Worm (Caenorhabditis elegans) whole organism, L2 larva: Measurements from ENCODE around the gene Y51H4A.938.
A peak's percentile ranks its signal among the peaks of the same experiment; 100 is the strongest.
"Not testable (repeated sequence)": the region's sequence is repeated elsewhere in the genome, so short reads cannot be mapped to it uniquely, and the experiment has no call there.

Experiments
- C34F6.9 ChIP-seq: fragments of 150-350 bp; optimal IDR thresholded peaks from 2 replicates; lab custom pipeline; 2014; ENCODE audit warnings: missing biosample characterization, missing genetic modification characterization
- R02D3.7 ChIP-seq: fragments of 150-350 bp; optimal IDR thresholded peaks from 2 replicates; lab custom pipeline; 2014; ENCODE audit warnings: missing biosample characterization, missing genetic modification characterization
- Y55F3AM.14 ChIP-seq: fragments of 200-800 bp; sonication (Bioruptor generic); optimal IDR thresholded peaks from 2 replicates; lab custom pipeline; 2018; ENCODE audit warnings: mild to moderate bottlenecking, missing genetic modification characterization, missing compliant biosample characterization
- ZK546.5 ChIP-seq: sonication (generic microtip); optimal IDR thresholded peaks from 2 replicates; lab custom pipeline; 2017; ENCODE audit warnings: missing biosample characterization, missing genetic modification characterization
- alr-1 ChIP-seq: fragments of 150-350 bp; optimal IDR thresholded peaks from 2 replicates; lab custom pipeline; 2014; ENCODE audit warnings: missing biosample characterization, missing genetic modification characterization
- aly-2 ChIP-seq: fragments of 150-350 bp; optimal IDR thresholded peaks from 2 replicates; lab custom pipeline; 2014; ENCODE audit warnings: missing biosample characterization, missing genetic modification characterization
- ama-1 ChIP-seq: fragments of 150-350 bp; optimal IDR thresholded peaks from 2 replicates; lab custom pipeline; 2018; ENCODE audit warnings: inconsistent platforms
- blmp-1 ChIP-seq: sonication (generic microtip); optimal IDR thresholded peaks from 2 replicates; lab custom pipeline; 2017; ENCODE audit warnings: missing genetic modification characterization, mild to moderate bottlenecking, missing compliant biosample characterization, antibody characterized with exemption, moderate library complexity; ENCODE audit not compliant: insufficient read depth
- crh-2 ChIP-seq: sonication (generic microtip); optimal IDR thresholded peaks from 2 replicates; lab custom pipeline; 2017; ENCODE audit warnings: missing biosample characterization, missing genetic modification characterization
- elt-1 ChIP-seq: fragments of 150-350 bp; optimal IDR thresholded peaks from 2 replicates; lab custom pipeline; 2014; ENCODE audit warnings: missing biosample characterization, missing genetic modification characterization
- fos-1 ChIP-seq: fragments of 150-350 bp; optimal IDR thresholded peaks from 2 replicates; lab custom pipeline; 2014; ENCODE audit warnings: missing biosample characterization, missing genetic modification characterization
- gmeb-1 ChIP-seq: fragments of 150-350 bp; optimal IDR thresholded peaks from 2 replicates; lab custom pipeline; 2014; ENCODE audit warnings: missing biosample characterization, missing genetic modification characterization
- lin-11 ChIP-seq: fragments of 150-350 bp; sonication (generic microtip); optimal IDR thresholded peaks from 2 replicates; lab custom pipeline; 2014; ENCODE audit warnings: missing biosample characterization, missing genetic modification characterization, inconsistent platforms, mixed read lengths
- lin-39 ChIP-seq: fragments of 150-350 bp; optimal IDR thresholded peaks from 2 replicates; lab custom pipeline; 2014; ENCODE audit warnings: missing biosample characterization, missing genetic modification reagents, missing genetic modification characterization
- lsy-2 ChIP-seq, 2 experiments: fragments of 150-350 bp in 1 of 2; sonication (generic microtip) in 1 of 2; optimal IDR thresholded peaks; 2 replicates each; lab custom pipeline; 2014 to 2017; ENCODE audit warnings: missing biosample characterization in 2 of 2, missing genetic modification characterization in 2 of 2
- mbf-1 ChIP-seq: sonication (generic microtip); optimal IDR thresholded peaks from 2 replicates; lab custom pipeline; 2017; ENCODE audit warnings: missing biosample characterization, missing genetic modification characterization
- mdl-1 ChIP-seq, 2 experiments: fragments of 150-350 bp in 1 of 2; sonication (generic microtip) in 1 of 2; optimal IDR thresholded peaks; 2 replicates each; lab custom pipeline; 2017; ENCODE audit warnings: missing biosample characterization in 2 of 2, missing genetic modification characterization in 2 of 2
- nhr-10 ChIP-seq: sonication (generic microtip); optimal IDR thresholded peaks from 2 replicates; lab custom pipeline; 2017; ENCODE audit warnings: missing biosample characterization, missing genetic modification characterization
- nhr-11 ChIP-seq: fragments of 150-350 bp; optimal IDR thresholded peaks from 2 replicates; lab custom pipeline; 2014; ENCODE audit warnings: missing biosample characterization, missing genetic modification characterization
- nhr-12 ChIP-seq: fragments of 150-350 bp; optimal IDR thresholded peaks from 2 replicates; lab custom pipeline; 2014; ENCODE audit warnings: missing biosample characterization, missing genetic modification characterization
- nhr-23 ChIP-seq: fragments of 150-350 bp; optimal IDR thresholded peaks from 2 replicates; lab custom pipeline; 2014; ENCODE audit warnings: missing biosample characterization, missing genetic modification reagents, missing genetic modification characterization
- nhr-25 ChIP-seq: fragments of 150-350 bp; sonication (generic microtip); optimal IDR thresholded peaks from 3 replicates; lab custom pipeline; 2014; ENCODE audit warnings: missing biosample characterization, missing genetic modification characterization
- nhr-6 ChIP-seq: fragments of 150-350 bp; optimal IDR thresholded peaks from 2 replicates; lab custom pipeline; 2014; ENCODE audit warnings: missing biosample characterization, missing genetic modification characterization
- nhr-77 ChIP-seq: fragments of 150-350 bp; optimal IDR thresholded peaks from 2 replicates; lab custom pipeline; 2014; ENCODE audit warnings: missing biosample characterization, missing genetic modification characterization
- sma-9 ChIP-seq, 2 experiments: fragments of 150-350 bp in 1 of 2; sonication (generic microtip) in 1 of 2; optimal IDR thresholded peaks; 2 replicates each; lab custom pipeline; 2014 to 2016; ENCODE audit warnings: missing genetic modification characterization in 2 of 2, mild to moderate bottlenecking in 1 of 2, missing biosample characterization in 1 of 2, missing compliant biosample characterization in 1 of 2, missing genetic modification reagents in 1 of 2, moderate library complexity in 1 of 2
- unc-39 ChIP-seq: fragments of 150-350 bp; optimal IDR thresholded peaks from 2 replicates; lab custom pipeline; 2014; ENCODE audit warnings: missing biosample characterization, missing genetic modification characterization
- unc-55 ChIP-seq: fragments of 150-350 bp; sonication (generic microtip); optimal IDR thresholded peaks from 3 replicates; lab custom pipeline; 2014; ENCODE audit warnings: missing biosample characterization, missing genetic modification reagents, missing genetic modification characterization
- unc-62 ChIP-seq: fragments of 150-350 bp; optimal IDR thresholded peaks from 2 replicates; lab custom pipeline; 2014; ENCODE audit warnings: missing biosample characterization, missing genetic modification reagents, missing genetic modification characterization
- zag-1 ChIP-seq: fragments of 150-350 bp; optimal IDR thresholded peaks from 2 replicates; lab custom pipeline; 2014; ENCODE audit warnings: missing biosample characterization, missing genetic modification characterization
- ztf-4 ChIP-seq: fragments of 150-350 bp; optimal IDR thresholded peaks from 2 replicates; lab custom pipeline; 2014; ENCODE audit warnings: missing biosample characterization, missing genetic modification characterization

Gene Y51H4A.938

ce11 chrIV:16480888-16481287 is at the start of gene Y51H4A.938:
TSS of gene Y51H4A.938 (plus strand) at chrIV:16481188.
- TF ChIP-seq gmeb-1; nhr-6 (tag; lab: Kevin White, UChicago); ZK546.5 (tag; lab: Kevin White, UChicago): not testable (repeated sequence)
- TF ChIP-seq, all 48 proteins: peak for 0; not testable (repeated sequence) for 48

DNA sequence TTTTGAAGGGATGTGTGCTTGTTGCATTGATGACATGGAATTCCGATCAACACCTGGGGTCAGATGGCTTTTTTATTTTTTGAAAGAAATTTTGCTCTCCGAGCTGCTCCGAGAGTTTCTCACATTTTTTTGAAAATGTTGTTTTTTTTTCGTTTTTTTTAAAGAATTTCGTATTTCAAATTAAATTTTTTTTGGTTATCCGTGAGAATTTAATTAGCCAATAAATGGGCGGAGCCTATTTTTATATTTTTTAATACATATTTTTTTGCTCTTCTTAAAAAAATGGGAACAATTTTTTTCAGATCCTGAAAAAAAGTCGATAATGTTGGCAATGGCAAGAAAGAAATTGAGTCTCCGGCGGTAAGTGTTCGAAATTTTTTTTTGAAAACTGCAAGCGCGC is 49.1 kb upstream of the Y51H4A.938 start, which contains the start of gene dlc-3:
Gene dlc-3 (plus strand): TSS at position 301 of the 400 bp plus-strand sequence.
- no peak for TF ChIP-seq unc-39 (tag; lab: Kevin White, UChicago)
- no peak for TF ChIP-seq nhr-25 (tag; lab: Kevin White, UChicago)
- no peak for TF ChIP-seq C34F6.9 (tag; lab: Kevin White, UChicago)
- TF ChIP-seq ama-1 = no peak
- no peak for TF ChIP-seq nhr-77 (tag; lab: Kevin White, UChicago)
- TF ChIP-seq unc-55 = no peak
- no peak for TF ChIP-seq nhr-12 (tag; lab: Kevin White, UChicago)
- TF ChIP-seq crh-2 (tag; lab: Kevin White, UChicago) = no peak
- no peak for TF ChIP-seq unc-62 (GFP tag; lab: Kevin White, UChicago)
- TF ChIP-seq mdl-1 (tag; optimal IDR thresholded peaks at IDR 0.05; lab: Kevin White, UChicago) = no peak
- no peak for TF ChIP-seq zag-1 (tag; lab: Kevin White, UChicago)
- TF ChIP-seq nhr-6 (tag; lab: Kevin White, UChicago) = no peak

- TF ChIP-seq fos-1 (tag; lab: Kevin White, UChicago) (no peak), lsy-2 (tag; optimal IDR thresholded peaks at IDR 0.05; lab: Kevin White, UChicago) (no peak), blmp-1 (tag; lab: Kevin White, UChicago) (no peak), C34F6.9 (tag; lab: Kevin White, UChicago) (no peak), ZK546.5 (tag; lab: Kevin White, UChicago) (no peak), ztf-4 (tag; lab: Kevin White, UChicago) (no peak), unc-55 (no peak), lin-11 (tag; lab: Kevin White, UChicago) (no peak), R02D3.7 (tag; lab: Kevin White, UChicago) (no peak), mbf-1 (tag; lab: Kevin White, UChicago) (no peak), unc-39 (tag; lab: Kevin White, UChicago) (no peak), sma-9 (GFP tag; optimal IDR thresholded peaks at IDR 0.05; lab: Kevin White, UChicago) (no peak), sma-9 (tag; optimal IDR thresholded peaks at IDR 0.05; lab: Kevin White, UChicago) (no peak), zag-1 (tag; lab: Kevin White, UChicago) (no peak), alr-1 (tag; lab: Kevin White, UChicago) (no peak), nhr-11 (tag; lab: Kevin White, UChicago) (no peak), ama-1 (no peak), Y55F3AM.14 (GFP tag; lab: Kevin White, UChicago) (no peak), nhr-10 (tag; lab: Kevin White, UChicago) (no peak)
- TF ChIP-seq, all 48 proteins: peak for 0
Observed at ce11 chrIV:16442963-16443362, 38.0 kb upstream of the Y51H4A.938 start, which contains the start of gene dlc-4. TSS of gene dlc-4 (plus strand) at chrIV:16443263.

ce11 chrIV:16446664-16447063 is 34.3 kb upstream of the Y51H4A.938 start:
- TF ChIP-seq nhr-23 (tag; lab: Kevin White, UChicago) (no peak), unc-39 (tag; lab: Kevin White, UChicago) (no peak)

DNA sequence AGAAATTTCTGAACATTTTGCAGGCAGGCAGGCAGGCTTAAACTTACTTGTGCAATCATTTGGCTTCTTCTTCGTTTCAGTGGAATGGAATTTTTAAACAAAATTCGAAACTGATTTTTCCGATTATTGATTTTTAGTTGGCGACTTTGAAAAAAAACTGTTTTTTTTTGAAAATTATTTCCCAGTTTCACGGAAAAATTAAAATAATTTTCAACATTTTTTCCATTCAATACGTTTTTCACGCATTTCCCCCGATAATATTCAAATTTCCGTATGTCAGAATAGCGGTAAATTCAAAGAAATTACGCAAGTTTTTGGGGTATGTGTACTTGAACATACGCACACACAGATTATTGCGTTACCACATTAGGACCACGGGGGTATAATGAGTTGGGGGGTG is 10.1 kb upstream of the Y51H4A.938 start, which contains the start of gene VY10G11R.1:
Gene VY10G11R.1 (minus strand): TSS at position 101 of the 400 bp plus-strand sequence.
- TF ChIP-seq nhr-23, zag-1, nhr-11 (tag; lab: Kevin White, UChicago): not testable (repeated sequence)

DNA sequence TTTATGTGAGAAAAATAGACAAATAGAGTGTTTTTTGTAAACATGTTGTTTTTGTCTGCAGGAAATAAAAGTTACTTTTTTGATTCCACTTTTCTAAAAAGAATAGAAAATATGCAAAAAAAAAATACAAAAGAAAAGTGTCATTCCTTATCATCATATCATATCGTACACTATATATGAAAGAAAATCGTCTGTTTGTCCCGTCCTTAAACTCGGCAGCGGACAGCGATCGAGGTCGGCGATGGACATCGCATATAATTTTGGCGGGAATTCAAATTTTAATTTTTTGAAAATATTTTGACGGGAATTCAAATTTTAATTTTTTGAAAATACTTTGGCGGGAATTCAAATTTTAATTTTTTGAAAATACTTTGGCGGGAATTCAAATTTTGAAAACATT is 9.4 kb upstream of the Y51H4A.938 start:
- TF ChIP-seq ama-1 (no peak), ztf-4 (tag; lab: Kevin White, UChicago) (no peak)

ce11 chrIV:16476081-16476480 is 4.9 kb upstream of the Y51H4A.938 start:
- TF ChIP-seq aly-2 (tag; lab: Kevin White, UChicago) (no peak), unc-55 (peak; percentile 73), lin-39 (tag; lab: Kevin White, UChicago) (no peak), C34F6.9 (tag; lab: Kevin White, UChicago) (peak; percentile 35), elt-1 (tag; lab: Kevin White, UChicago) (no peak)
